Worm (Caenorhabditis elegans) whole organism, L3 larva: ENCODE data around the gene cpt-3.

Experiments used
- R02D3.7 ChIP-seq: fragments of 150-350 bp; optimal IDR thresholded peaks from 2 replicates; lab custom pipeline; 2014; ENCODE audit warnings: missing biosample characterization, missing genetic modification characterization
- ZK546.5 ChIP-seq: sonication (generic microtip); optimal IDR thresholded peaks from 2 replicates; lab custom pipeline; 2017; ENCODE audit warnings: missing biosample characterization, missing genetic modification characterization
- aly-2 ChIP-seq: fragments of 150-350 bp; optimal IDR thresholded peaks from 2 replicates; lab custom pipeline; 2014; ENCODE audit warnings: missing biosample characterization, missing genetic modification characterization
- ceh-16 ChIP-seq: sonication (generic microtip); optimal IDR thresholded peaks from 2 replicates; lab custom pipeline; 2017; ENCODE audit warnings: missing biosample characterization, missing genetic modification characterization
- ceh-28 ChIP-seq: fragments of 150-350 bp; optimal IDR thresholded peaks from 2 replicates; lab custom pipeline; 2014; ENCODE audit warnings: missing biosample characterization, missing genetic modification reagents, missing genetic modification characterization
- ceh-82 ChIP-seq: fragments of 150-350 bp; optimal IDR thresholded peaks from 2 replicates; lab custom pipeline; 2014; ENCODE audit warnings: missing biosample characterization, missing genetic modification characterization
- ceh-9 ChIP-seq: sonication (generic microtip); optimal IDR thresholded peaks from 2 replicates; lab custom pipeline; 2018; ENCODE audit warnings: missing biosample characterization, missing genetic modification characterization
- daf-12 ChIP-seq: fragments of 150-350 bp; optimal IDR thresholded peaks from 2 replicates; lab custom pipeline; 2014; ENCODE audit warnings: missing biosample characterization, missing genetic modification reagents, missing genetic modification characterization
- egl-27 ChIP-seq: sonication (generic microtip); optimal IDR thresholded peaks from 4 replicates; lab custom pipeline; 2017; ENCODE audit warnings: missing biosample characterization, missing genetic modification reagents, missing genetic modification characterization
- egl-5 ChIP-seq: fragments of 150-350 bp; optimal IDR thresholded peaks from 2 replicates; lab custom pipeline; 2017; ENCODE audit warnings: missing biosample characterization, missing genetic modification reagents, missing genetic modification characterization, inconsistent platforms
- elt-1 ChIP-seq: fragments of 150-350 bp; optimal IDR thresholded peaks from 2 replicates; lab custom pipeline; 2014; ENCODE audit warnings: missing biosample characterization, missing genetic modification characterization
- elt-2 ChIP-seq: sonication (generic microtip); optimal IDR thresholded peaks from 2 replicates; lab custom pipeline; 2016; ENCODE audit warnings: missing genetic modification reagents, mild to moderate bottlenecking, missing genetic modification characterization, missing compliant biosample characterization
- elt-3 ChIP-seq, 3 experiments: fragments of 150-350 bp in 1 of 3; sonication (generic microtip) in 2 of 3; optimal IDR thresholded peaks; 2 replicates in 2 of 3; 4 replicates in 1 of 3; lab custom pipeline; 2014 to 2017; ENCODE audit warnings: missing biosample characterization in 3 of 3, missing genetic modification characterization in 3 of 3
- jun-1 ChIP-seq: fragments of 150-350 bp; optimal IDR thresholded peaks from 2 replicates; lab custom pipeline; 2014; ENCODE audit warnings: missing biosample characterization, missing genetic modification reagents, missing genetic modification characterization
- lin-15B ChIP-seq: fragments of 150-350 bp; optimal IDR thresholded peaks from 2 replicates; lab custom pipeline; 2014; ENCODE audit warnings: missing biosample characterization, missing genetic modification characterization
- lin-39 ChIP-seq: fragments of 150-350 bp; optimal IDR thresholded peaks from 2 replicates; lab custom pipeline; 2018; ENCODE audit warnings: missing biosample characterization, missing genetic modification reagents, missing genetic modification characterization
- lsy-12 ChIP-seq: sonication (generic microtip); optimal IDR thresholded peaks from 2 replicates; lab custom pipeline; 2016; ENCODE audit warnings: mild to moderate bottlenecking, missing genetic modification characterization, missing compliant biosample characterization
- mdl-1 ChIP-seq: fragments of 150-350 bp; optimal IDR thresholded peaks from 2 replicates; lab custom pipeline; 2014; ENCODE audit warnings: missing biosample characterization, missing genetic modification characterization
- mml-1 ChIP-seq: fragments of 150-350 bp; sonication (generic microtip); optimal IDR thresholded peaks from 3 replicates; lab custom pipeline; 2014; ENCODE audit warnings: missing biosample characterization, missing genetic modification characterization
- nfya-1 ChIP-seq: sonication (generic microtip); optimal IDR thresholded peaks from 2 replicates; lab custom pipeline; 2017; ENCODE audit warnings: missing genetic modification characterization, mild to moderate bottlenecking, missing compliant biosample characterization, antibody characterized with exemption, moderate library complexity; ENCODE audit not compliant: insufficient read depth
- nhr-11 ChIP-seq: fragments of 150-350 bp; optimal IDR thresholded peaks from 2 replicates; lab custom pipeline; 2014; ENCODE audit warnings: missing biosample characterization, missing genetic modification characterization
- nhr-12 ChIP-seq: fragments of 150-350 bp; optimal IDR thresholded peaks from 2 replicates; lab custom pipeline; 2014; ENCODE audit warnings: missing biosample characterization, missing genetic modification characterization
- nhr-237 ChIP-seq: fragments of 150-350 bp; optimal IDR thresholded peaks from 2 replicates; lab custom pipeline; 2014; ENCODE audit warnings: missing biosample characterization, missing genetic modification characterization
- nhr-25 ChIP-seq: sonication (generic microtip); optimal IDR thresholded peaks from 2 replicates; lab custom pipeline; 2017; ENCODE audit warnings: missing biosample characterization, missing genetic modification characterization
- nhr-28 ChIP-seq: fragments of 150-350 bp; optimal IDR thresholded peaks from 2 replicates; lab custom pipeline; 2014; ENCODE audit warnings: missing biosample characterization, missing genetic modification characterization
- nhr-43 ChIP-seq: sonication (generic microtip); optimal IDR thresholded peaks from 2 replicates; lab custom pipeline; 2016; ENCODE audit warnings: mild to moderate bottlenecking, missing genetic modification characterization, missing compliant biosample characterization; ENCODE audit not compliant: poor library complexity, severe bottlenecking
- nhr-67 ChIP-seq: fragments of 150-350 bp; optimal IDR thresholded peaks from 2 replicates; lab custom pipeline; 2014; ENCODE audit warnings: missing biosample characterization, missing genetic modification characterization
- nhr-76 ChIP-seq: fragments of 150-350 bp; sonication (generic microtip); optimal IDR thresholded peaks from 5 replicates; lab custom pipeline; 2014; ENCODE audit warnings: missing biosample characterization, missing genetic modification characterization
- nhr-77 ChIP-seq: fragments of 150-350 bp; optimal IDR thresholded peaks from 2 replicates; lab custom pipeline; 2014; ENCODE audit warnings: missing biosample characterization, missing genetic modification characterization
- pha-4 ChIP-seq: fragments of 150-350 bp; optimal IDR thresholded peaks from 2 replicates; lab custom pipeline; 2014; ENCODE audit warnings: missing biosample characterization, missing genetic modification reagents, missing genetic modification characterization
- pqm-1 ChIP-seq: fragments of 150-350 bp; optimal IDR thresholded peaks from 2 replicates; lab custom pipeline; 2017; ENCODE audit warnings: missing biosample characterization, missing genetic modification characterization, inconsistent platforms
- sea-2 ChIP-seq: fragments of 150-350 bp; sonication (generic microtip); optimal IDR thresholded peaks from 4 replicates; lab custom pipeline; 2014; ENCODE audit warnings: missing biosample characterization, missing genetic modification reagents, missing genetic modification characterization
- skn-1 ChIP-seq: fragments of 150-350 bp; optimal IDR thresholded peaks from 2 replicates; lab custom pipeline; 2014; ENCODE audit warnings: missing biosample characterization, missing genetic modification characterization
- snpc-4 ChIP-seq: fragments of 150-350 bp; optimal IDR thresholded peaks from 2 replicates; lab custom pipeline; 2014; ENCODE audit warnings: missing biosample characterization, missing genetic modification characterization
- tbx-2 ChIP-seq: sonication (generic microtip); optimal IDR thresholded peaks from 2 replicates; lab custom pipeline; 2016; ENCODE audit warnings: mild to moderate bottlenecking, missing genetic modification characterization, missing compliant biosample characterization
- unc-39 ChIP-seq: sonication (generic microtip); optimal IDR thresholded peaks from 4 replicates; lab custom pipeline; 2017; ENCODE audit warnings: missing biosample characterization, missing genetic modification characterization
- ztf-4 ChIP-seq: fragments of 150-350 bp; optimal IDR thresholded peaks from 2 replicates; lab custom pipeline; 2014; ENCODE audit warnings: missing biosample characterization, missing genetic modification characterization

cpt-3 gene

DNA sequence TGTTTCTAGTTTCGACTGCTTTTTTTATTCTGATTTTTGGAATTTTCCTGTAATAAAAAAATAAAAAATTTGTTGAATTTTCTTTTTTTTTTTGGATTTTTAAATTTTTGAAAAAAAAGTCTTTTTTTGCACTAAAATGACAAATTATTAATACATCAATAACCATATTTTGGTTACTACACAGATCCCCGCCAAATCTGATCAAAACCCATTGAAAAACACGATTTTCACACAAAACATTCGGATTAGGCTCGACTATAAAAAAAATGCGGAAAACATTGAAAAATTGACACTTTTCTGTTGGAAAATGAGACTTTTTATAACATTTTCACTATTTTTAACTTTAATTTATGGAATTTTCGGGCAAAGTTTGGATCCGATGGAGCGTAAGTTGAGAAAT lies 27.6 kb downstream of the cpt-3 start, which contains the start of gene Y48G9A.7:
Gene Y48G9A.7 (plus strand): TSS at position 301 of the 400 bp plus-strand sequence.
- TF ChIP-seq pqm-1 (no peak), elt-2 (no peak), nhr-76 (tag; lab: Kevin White, UChicago) (no peak), lsy-12 (tag; lab: Kevin White, UChicago) (no peak), nhr-25 (tag; lab: Kevin White, UChicago) (no peak), daf-12 (no peak), ztf-4 (no peak), nfya-1 (tag; lab: Kevin White, UChicago) (no peak), skn-1 (tag; lab: Kevin White, UChicago) (no peak)
- TF ChIP-seq, all 47 proteins: peak for 0

DNA sequence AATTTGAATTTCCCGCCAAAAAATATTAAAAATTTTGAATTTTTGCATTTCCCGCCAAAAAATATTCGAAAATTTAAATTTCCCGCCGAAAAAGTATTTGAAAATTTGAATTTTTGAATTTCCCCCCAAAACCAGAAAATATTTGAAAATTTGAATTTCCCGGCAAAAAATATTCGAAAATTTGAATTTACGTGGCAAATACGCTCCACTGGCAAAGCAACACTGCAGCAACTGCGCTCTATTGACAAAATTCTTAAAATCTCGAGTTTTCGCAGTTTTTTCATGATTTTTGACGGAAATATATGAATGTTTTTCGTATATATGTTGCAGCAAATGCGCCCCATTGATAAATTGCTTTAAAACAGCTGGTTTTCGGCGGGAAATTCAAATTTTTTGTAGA lies 28.8 kb downstream of the cpt-3 start:
- no peak for TF ChIP-seq skn-1 (tag; lab: Kevin White, UChicago)
- no peak for TF ChIP-seq R02D3.7 (tag; lab: Kevin White, UChicago)
- no peak for TF ChIP-seq pqm-1
- TF ChIP-seq lin-15B (tag; lab: Kevin White, UChicago): no peak

DNA sequence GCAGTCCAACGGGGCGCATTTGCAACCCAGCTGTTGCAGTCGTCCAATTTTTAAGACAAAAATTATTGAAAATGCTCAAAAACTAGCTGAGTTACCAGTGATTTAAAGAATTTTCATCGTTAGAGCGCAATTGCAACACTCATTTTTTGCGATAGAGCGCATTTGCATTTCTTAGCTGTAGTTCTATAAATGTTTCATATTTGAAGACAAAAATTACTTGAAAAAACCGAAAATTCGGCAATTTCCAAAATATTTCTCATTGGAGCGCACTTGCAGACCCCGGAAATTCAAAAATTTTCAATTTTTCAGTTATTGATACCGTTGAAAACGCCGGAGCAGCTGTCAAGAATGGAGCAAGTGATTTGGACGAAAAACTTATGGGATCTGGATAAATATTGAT lies 29.4 kb downstream of the cpt-3 start:
- TF ChIP-seq elt-1 (tag; lab: Kevin White, UChicago): no peak
- TF ChIP-seq nhr-77: no peak
- no peak for TF ChIP-seq snpc-4 (tag; lab: Kevin White, UChicago)
- no peak for TF ChIP-seq egl-5
- TF ChIP-seq nhr-67 (tag; lab: Kevin White, UChicago): no peak
- no peak for TF ChIP-seq nhr-11 (tag; lab: Kevin White, UChicago)
- TF ChIP-seq nhr-237 (tag; lab: Kevin White, UChicago): no peak

DNA sequence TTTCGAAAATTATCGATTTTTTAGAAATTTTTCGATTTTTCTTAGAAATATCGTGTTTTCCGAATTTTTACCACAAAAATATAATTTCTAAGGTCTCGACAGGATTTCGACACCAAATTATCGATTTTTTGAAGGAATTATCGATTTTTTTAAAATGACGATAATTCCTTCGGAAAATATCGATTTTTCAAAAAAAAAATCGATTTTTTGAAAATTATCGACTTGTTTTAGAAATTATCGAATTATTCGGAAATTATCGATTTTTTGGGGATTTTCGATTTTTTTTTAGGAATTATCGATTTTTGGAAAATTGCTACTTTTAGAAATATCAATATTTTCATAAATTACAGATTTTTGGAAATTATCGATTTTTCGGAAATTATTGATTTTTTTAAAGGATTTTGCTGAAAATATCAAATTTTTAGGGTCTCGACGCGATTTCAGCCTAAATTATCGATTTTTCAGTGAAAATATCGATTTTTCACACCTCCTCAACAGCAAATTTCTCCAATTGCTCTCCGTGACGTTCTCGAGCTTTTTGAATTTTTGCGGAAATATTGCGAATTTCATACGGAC lies 30.1 kb downstream of the cpt-3 start:
- no peak for TF ChIP-seq pqm-1
- TF ChIP-seq ceh-28: peak; percentile 99
- no peak for TF ChIP-seq jun-1 (tag; lab: Kevin White, UChicago)
- TF ChIP-seq daf-12: no peak
- no peak for TF ChIP-seq mdl-1
- TF ChIP-seq skn-1 (tag; lab: Kevin White, UChicago): no peak
- no peak for TF ChIP-seq ZK546.5
- TF ChIP-seq, all 47 proteins: peak for 1

DNA sequence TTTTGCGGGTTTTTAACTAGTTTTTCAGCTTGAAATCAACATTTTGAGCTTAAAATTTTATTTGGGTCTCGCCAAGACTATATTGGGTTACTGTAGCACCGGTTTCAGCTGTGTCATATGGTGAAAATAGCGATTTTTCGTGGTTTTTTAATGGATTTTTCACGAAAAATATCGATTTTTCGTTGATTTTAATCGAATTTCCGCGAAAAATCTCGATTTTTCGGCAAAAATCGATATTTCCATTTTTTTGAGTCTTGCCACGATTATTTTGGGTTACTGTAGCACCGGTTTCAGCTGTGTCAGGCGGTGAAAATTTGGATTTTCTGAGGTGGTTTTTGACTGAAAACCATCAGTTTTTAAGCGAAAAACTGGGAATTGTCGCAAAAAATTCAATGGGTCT lies 32.7 kb downstream of the cpt-3 start:
- TF ChIP-seq lin-39 (tag; lab: Kevin White, UChicago) (no peak), ceh-28 (peak; percentile 54)

DNA sequence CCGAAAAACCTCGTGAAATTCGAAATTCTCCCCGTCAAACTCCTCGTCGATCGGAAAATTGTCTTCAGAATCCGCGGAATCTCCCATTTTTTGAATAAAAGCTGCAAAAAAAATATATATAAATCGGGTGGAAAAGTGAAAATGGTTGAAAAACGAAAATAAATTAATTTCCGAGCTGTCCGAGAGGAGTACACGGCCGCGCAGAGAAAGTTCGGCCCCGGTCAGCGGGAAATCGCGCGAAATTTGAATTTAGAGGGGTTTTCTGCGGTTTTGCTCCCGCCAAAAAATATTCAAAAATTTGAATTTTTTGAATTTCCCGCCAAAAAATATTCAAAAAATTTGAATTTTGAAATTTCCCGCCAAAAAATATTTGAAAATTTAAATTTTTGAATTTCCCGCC lies 34.2 kb downstream of the cpt-3 start, which contains the start of gene Y48G9A.11:
Gene Y48G9A.11 (minus strand): TSS at position 101 of the 400 bp plus-strand sequence.
- TF ChIP-seq nhr-76 (tag; lab: Kevin White, UChicago): no peak
- TF ChIP-seq snpc-4 (tag; lab: Kevin White, UChicago): no peak
- TF ChIP-seq nhr-43 (tag; lab: Kevin White, UChicago): no peak
- no peak for TF ChIP-seq ceh-16 (tag; lab: Kevin White, UChicago)
- no peak for TF ChIP-seq pqm-1
- no peak for TF ChIP-seq lsy-12 (tag; lab: Kevin White, UChicago)
- no peak for TF ChIP-seq elt-3 (tag; optimal IDR thresholded peaks at IDR 0.05; lab: Kevin White, UChicago)
- TF ChIP-seq egl-5: no peak
- TF ChIP-seq lin-15B (tag; lab: Kevin White, UChicago): no peak
- TF ChIP-seq ceh-9 (tag; lab: Kevin White, UChicago): no peak
- no peak for TF ChIP-seq aly-2 (tag; lab: Kevin White, UChicago)
- no peak for TF ChIP-seq ceh-82 (tag; lab: Kevin White, UChicago)
- TF ChIP-seq mml-1: no peak

DNA sequence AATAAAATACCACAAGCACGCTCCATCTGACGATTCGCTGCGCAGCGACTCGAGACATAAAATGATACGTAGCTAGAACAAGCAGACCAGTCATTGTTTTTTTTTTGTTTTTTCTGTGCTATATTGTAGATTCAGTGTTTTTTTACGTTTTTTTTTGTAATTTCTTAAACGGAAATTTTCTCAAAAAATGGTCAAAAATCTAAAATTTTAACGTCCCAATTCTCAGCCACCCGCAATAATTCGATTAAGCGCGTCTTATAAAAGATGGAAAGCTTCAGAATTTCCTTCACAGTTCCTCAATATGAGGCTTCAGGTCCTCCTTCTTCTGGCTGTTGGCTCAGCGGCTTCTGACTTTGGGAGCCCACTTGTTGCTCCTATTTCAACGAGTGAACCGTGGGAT lies 34.9 kb downstream of the cpt-3 start, which contains the start of gene Y48G9A.6:
Gene Y48G9A.6 (plus strand): TSS at position 301 of the 400 bp plus-strand sequence.
- TF ChIP-seq jun-1 (tag; lab: Kevin White, UChicago) (no peak), tbx-2 (tag; lab: Kevin White, UChicago) (no peak), sea-2 (GFP tag; lab: Kevin White, UChicago) (no peak), elt-3 (tag; optimal IDR thresholded peaks at IDR 0.05; lab: Kevin White, UChicago) (no peak), lsy-12 (tag; lab: Kevin White, UChicago) (no peak), mml-1 (no peak), nhr-67 (tag; lab: Kevin White, UChicago) (no peak), elt-1 (tag; lab: Kevin White, UChicago) (no peak), ceh-9 (tag; lab: Kevin White, UChicago) (no peak), unc-39 (tag; lab: Kevin White, UChicago) (no peak), nhr-28 (tag; lab: Kevin White, UChicago) (no peak), egl-27 (tag; lab: Kevin White, UChicago) (no peak), lin-39 (tag; lab: Kevin White, UChicago) (no peak), nhr-25 (tag; lab: Kevin White, UChicago) (no peak), pha-4 (tag; lab: Kevin White, UChicago) (no peak), nhr-11 (tag; lab: Kevin White, UChicago) (no peak), nhr-12 (no peak), ceh-16 (tag; lab: Kevin White, UChicago) (no peak)
